Worm (Caenorhabditis elegans): ENCODE data around the gene C17H12.5.

C17H12.5 gene

DNA sequence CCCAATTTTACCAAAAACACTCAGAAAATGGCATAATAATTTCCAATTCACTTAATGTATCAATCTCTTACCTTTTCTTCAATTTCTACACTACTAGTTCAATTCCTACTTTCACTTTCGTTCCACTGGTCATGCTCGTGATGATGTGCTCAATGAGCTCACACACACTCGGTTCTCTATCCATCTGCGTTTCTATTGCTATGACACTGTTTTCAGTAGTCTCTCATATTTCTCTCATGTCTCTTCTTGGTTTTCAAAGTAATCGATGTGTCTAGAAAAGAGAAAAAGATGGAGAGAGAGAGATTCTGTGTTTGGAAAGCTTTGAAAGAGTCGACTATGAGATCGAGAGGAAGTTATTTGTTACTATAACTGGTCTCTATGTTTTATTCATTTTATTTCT lies 50.2 kb downstream of the C17H12.5 start:
- TF ChIP-seq dpl-1 (GFP tag; optimal IDR thresholded peaks at IDR 0.05) (peak; percentile 2), lin-39 (tag; optimal IDR thresholded peaks at IDR 0.05) (no peak), lsy-2 (tag; optimal IDR thresholded peaks at IDR 0.05) (peak; percentile 23 to 77), nhr-10 (tag; optimal IDR thresholded peaks at IDR 0.05) (no peak), ceh-62 (tag; optimal IDR thresholded peaks at IDR 0.05) (no peak), dve-1 (tag; optimal IDR thresholded peaks at IDR 0.05; ENCODE audit: insufficient read depth) (peak; percentile 85), F26F4.8 (GFP tag; conservative IDR thresholded peaks at IDR 0.05) (no peak), hmg-1.1 (GFP tag; IDR thresholded peaks at IDR 0.05) (peak; percentile 68), mdl-1 (tag; optimal IDR thresholded peaks at IDR 0.05) (peak in 1 of 2 experiments; percentile 69), F10B5.3 (tag; optimal IDR thresholded peaks at IDR 0.05) (no peak), nhr-48 (tag; optimal IDR thresholded peaks at IDR 0.05) (peak; percentile 6), hlh-30 (tag; optimal IDR thresholded peaks at IDR 0.05; ENCODE audit: insufficient read depth) (peak; percentile 91), zip-2 (tag; optimal IDR thresholded peaks at IDR 0.05) (no peak), ceh-28 (tag; optimal IDR thresholded peaks at IDR 0.05) (peak; percentile 52), nhr-42 (GFP tag; IDR thresholded peaks at IDR 0.05) (no peak), daf-16 (GFP tag; optimal IDR thresholded peaks at IDR 0.05) (no peak), daf-16 (tag; optimal IDR thresholded peaks at IDR 0.05) (peak; percentile 72), nhr-28 (tag; optimal IDR thresholded peaks at IDR 0.05) (peak; percentile 59), daf-19 (GFP tag; conservative IDR thresholded peaks at IDR 0.05) (no peak), rbr-2 (tag; optimal IDR thresholded peaks at IDR 0.05) (peak; percentile 36), daf-8 (GFP tag; IDR thresholded peaks at IDR 0.05) (no peak), sdz-12 (GFP tag; optimal IDR thresholded peaks at IDR 0.05) (no peak), hif-1 (tag; optimal IDR thresholded peaks at IDR 0.05) (peak in 1 of 2 experiments; percentile 18), hlh-11 (tag; optimal IDR thresholded peaks at IDR 0.05) (peak; percentile 70), Y75B8A.6 (GFP tag; IDR thresholded peaks at IDR 0.05) (no peak), dmd-6 (GFP tag; IDR thresholded peaks at IDR 0.05) (peak; percentile 20; the same call in 1 of the 2 replicates), fkh-10 (GFP tag; optimal IDR thresholded peaks at IDR 0.05) (peak; percentile 43), mep-1 (tag; optimal IDR thresholded peaks at IDR 0.05) (peak; percentile 75), nhr-77 (tag; optimal IDR thresholded peaks at IDR 0.05) (peak; percentile 49)
